Worm (Caenorhabditis elegans): ENCODE data around the gene sym-2.
A peak's percentile ranks its signal among the peaks of the same experiment; 100 is the strongest.

sym-2 gene

ce11 chrII:9232923-9233322, 44.6 kb upstream of the sym-2 start, which contains the start of gene T26C5.2:
TSS of gene T26C5.2 (plus strand) at chrII:9233223.
- TF ChIP-seq sdc-2 (tag; optimal IDR thresholded peaks at IDR 0.05), result no peak
- TF ChIP-seq hlh-6 (tag; optimal IDR thresholded peaks at IDR 0.05), result no peak

- TF ChIP-seq che-1 (tag; optimal IDR thresholded peaks at IDR 0.05) (no peak), sox-4 (tag; optimal IDR thresholded peaks at IDR 0.05) (no peak), mec-3 (tag; optimal IDR thresholded peaks at IDR 0.05; ENCODE audit: borderline replicate concordance) (no peak), unc-86 (tag; optimal IDR thresholded peaks at IDR 0.05) (no peak), eyg-1 (tag; optimal IDR thresholded peaks at IDR 0.05) (no peak), ceh-22 (tag; optimal IDR thresholded peaks at IDR 0.05) (no peak), ref-2 (tag; optimal IDR thresholded peaks at IDR 0.05) (no peak), hlh-8 (tag; optimal IDR thresholded peaks at IDR 0.05) (no peak), K09A11.1 (tag; optimal IDR thresholded peaks at IDR 0.05; ENCODE audit: insufficient read depth) (no peak), nhr-232 (tag; optimal IDR thresholded peaks at IDR 0.05) (no peak), Y22D7AL.16 (tag; optimal IDR thresholded peaks at IDR 0.05) (no peak), tbx-2 (tag; optimal IDR thresholded peaks at IDR 0.05) (no peak), unc-42 (tag; optimal IDR thresholded peaks at IDR 0.05) (no peak), lin-11 (tag; optimal IDR thresholded peaks at IDR 0.05) (no peak), ceh-19 (GFP tag; optimal IDR thresholded peaks at IDR 0.05) (no peak), ceh-18 (tag; optimal IDR thresholded peaks at IDR 0.05) (no peak), unc-3 (GFP tag; conservative IDR thresholded peaks at IDR 0.05) (no peak), unc-3 (tag; optimal IDR thresholded peaks at IDR 0.05) (no peak), T23F11.4 (GFP tag; optimal IDR thresholded peaks at IDR 0.05) (no peak)
Observed at ce11 chrII:9232493-9232892, 44.2 kb upstream of the sym-2 start.

ce11 chrII:9231240-9231639, 43.0 kb upstream of the sym-2 start, which contains the start of gene gst-13:
TSS of gene gst-13 (plus strand) at chrII:9231457.
- TF ChIP-seq elt-2 (tag; optimal IDR thresholded peaks at IDR 0.05) (peak; percentile 68), fkh-10 (GFP tag; optimal IDR thresholded peaks at IDR 0.05) (no peak)

- TF ChIP-seq tbx-2 (tag; optimal IDR thresholded peaks at IDR 0.05) (no peak), ama-1 (optimal IDR thresholded peaks at IDR 0.05) (no peak), K02D7.2 (tag; optimal IDR thresholded peaks at IDR 0.05) (no peak), ceh-9 (tag; optimal IDR thresholded peaks at IDR 0.05) (no peak), fkh-6 (tag; optimal IDR thresholded peaks at IDR 0.05) (no peak), ceh-14 (tag; optimal IDR thresholded peaks at IDR 0.05) (no peak), ceh-34 (tag; optimal IDR thresholded peaks at IDR 0.05) (no peak), ztf-16 (tag; optimal IDR thresholded peaks at IDR 0.05) (no peak)
Observed at ce11 chrII:9227134-9227533, 38.9 kb upstream of the sym-2 start, which contains the start of gene abu-14. TSS of gene abu-14 (minus strand) at chrII:9227214.

ce11 chrII:9222969-9223368, 34.7 kb upstream of the sym-2 start, which contains the start of gene ZK1067.3:
TSS of gene ZK1067.3 (plus strand) at chrII:9223269.
- TF ChIP-seq pros-1 (tag; optimal IDR thresholded peaks at IDR 0.05), result no peak
- no peak for TF ChIP-seq npax-4 (tag; optimal IDR thresholded peaks at IDR 0.05)
- no peak for TF ChIP-seq ceh-31 (tag; optimal IDR thresholded peaks at IDR 0.05)
- no peak for TF ChIP-seq ref-2 (tag; optimal IDR thresholded peaks at IDR 0.05)
- no peak for TF ChIP-seq eyg-1 (tag; optimal IDR thresholded peaks at IDR 0.05)
- no peak for TF ChIP-seq pha-2 (tag; optimal IDR thresholded peaks at IDR 0.05)
- TF ChIP-seq K02D7.2 (tag; optimal IDR thresholded peaks at IDR 0.05), result no peak
- no peak for TF ChIP-seq unc-55 (GFP tag; optimal IDR thresholded peaks at IDR 0.05)

Data from whole organism, late embryonic.